Worm (Caenorhabditis elegans): ENCODE results near the gene kin-9.

kin-9 gene

DNA sequence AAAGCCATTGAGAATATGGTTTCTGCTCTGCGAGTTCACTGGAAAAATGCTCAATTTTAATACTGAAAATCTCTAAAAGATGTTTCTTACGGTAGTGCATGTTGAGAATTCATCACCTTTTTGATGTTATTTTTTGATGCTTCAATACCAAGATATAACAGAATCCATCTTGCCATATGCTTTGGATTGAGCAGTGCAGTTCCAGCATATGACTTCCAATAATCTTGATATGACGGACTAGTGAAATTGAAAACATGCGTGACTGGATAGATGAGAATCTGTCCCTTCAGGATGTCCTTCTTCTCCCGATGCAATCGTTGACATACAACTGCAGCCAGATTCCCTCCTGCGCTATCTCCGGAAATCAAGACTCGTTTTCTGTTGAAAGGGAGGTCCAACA is 28.5 kb downstream of the kin-9 start:
- TF ChIP-seq elt-1 (tag; optimal IDR thresholded peaks at IDR 0.05) = no peak
- no peak for TF ChIP-seq ZK546.5 (tag; optimal IDR thresholded peaks at IDR 0.05)
- no peak for TF ChIP-seq R02D3.7 (tag; optimal IDR thresholded peaks at IDR 0.05)
- TF ChIP-seq fkh-10 (GFP tag; optimal IDR thresholded peaks at IDR 0.05) = no peak
- TF ChIP-seq jun-1 (tag; optimal IDR thresholded peaks at IDR 0.05) = no peak
- no peak for TF ChIP-seq elt-2 (tag; optimal IDR thresholded peaks at IDR 0.05)
- no peak for TF ChIP-seq ceh-82 (tag; optimal IDR thresholded peaks at IDR 0.05)
- no peak for TF ChIP-seq tbx-2 (tag; optimal IDR thresholded peaks at IDR 0.05)
- TF ChIP-seq lin-39 (tag; optimal IDR thresholded peaks at IDR 0.05) = no peak
- no peak for TF ChIP-seq fos-1 (tag; optimal IDR thresholded peaks at IDR 0.05)
- TF ChIP-seq unc-62 (GFP tag; optimal IDR thresholded peaks at IDR 0.05) = no peak
- no peak for TF ChIP-seq lsy-12 (tag; optimal IDR thresholded peaks at IDR 0.05)
- TF ChIP-seq ceh-28 (tag; optimal IDR thresholded peaks at IDR 0.05) = no peak
- TF ChIP-seq skn-1 (tag; optimal IDR thresholded peaks at IDR 0.05) = no peak
- TF ChIP-seq fkh-2 (tag; optimal IDR thresholded peaks at IDR 0.05) = no peak
- TF ChIP-seq mml-1 (tag; optimal IDR thresholded peaks at IDR 0.05) = no peak
- no peak for TF ChIP-seq daf-12 (tag; optimal IDR thresholded peaks at IDR 0.05)

ce11 chrX:8463085-8463645 is 30.7 kb downstream of the kin-9 start, which contains the start of gene F16F9.4:
Gene F16F9.4, minus strand, starts transcription at chrX:8463360.
- TF ChIP-seq elt-2 (tag; optimal IDR thresholded peaks at IDR 0.05) = peak; percentile 66
- no peak for TF ChIP-seq snpc-4 (tag; optimal IDR thresholded peaks at IDR 0.05)
- no peak for TF ChIP-seq hmg-11 (tag; optimal IDR thresholded peaks at IDR 0.05)
- TF ChIP-seq nhr-28 (tag; optimal IDR thresholded peaks at IDR 0.05) = no peak
- no peak for TF ChIP-seq pha-4 (tag; optimal IDR thresholded peaks at IDR 0.05)
- TF ChIP-seq fkh-10 (GFP tag; optimal IDR thresholded peaks at IDR 0.05) = no peak
- TF ChIP-seq ztf-4 (tag; optimal IDR thresholded peaks at IDR 0.05) = no peak
- peak; percentile 64 for TF ChIP-seq pqm-1 (tag; optimal IDR thresholded peaks at IDR 0.05)
- TF ChIP-seq mml-1 (tag; optimal IDR thresholded peaks at IDR 0.05) = no peak
- no peak for TF ChIP-seq ZK546.5 (tag; optimal IDR thresholded peaks at IDR 0.05)
- TF ChIP-seq nfya-1 (tag; optimal IDR thresholded peaks at IDR 0.05; ENCODE audit: insufficient read depth) = no peak

ce11 chrX:8463889-8464444 is 31.5 kb downstream of the kin-9 start:
- TF ChIP-seq nhr-23 (tag; optimal IDR thresholded peaks at IDR 0.05) (peak; percentile 12), eor-1 (tag; optimal IDR thresholded peaks at IDR 0.05) (no peak)

DNA sequence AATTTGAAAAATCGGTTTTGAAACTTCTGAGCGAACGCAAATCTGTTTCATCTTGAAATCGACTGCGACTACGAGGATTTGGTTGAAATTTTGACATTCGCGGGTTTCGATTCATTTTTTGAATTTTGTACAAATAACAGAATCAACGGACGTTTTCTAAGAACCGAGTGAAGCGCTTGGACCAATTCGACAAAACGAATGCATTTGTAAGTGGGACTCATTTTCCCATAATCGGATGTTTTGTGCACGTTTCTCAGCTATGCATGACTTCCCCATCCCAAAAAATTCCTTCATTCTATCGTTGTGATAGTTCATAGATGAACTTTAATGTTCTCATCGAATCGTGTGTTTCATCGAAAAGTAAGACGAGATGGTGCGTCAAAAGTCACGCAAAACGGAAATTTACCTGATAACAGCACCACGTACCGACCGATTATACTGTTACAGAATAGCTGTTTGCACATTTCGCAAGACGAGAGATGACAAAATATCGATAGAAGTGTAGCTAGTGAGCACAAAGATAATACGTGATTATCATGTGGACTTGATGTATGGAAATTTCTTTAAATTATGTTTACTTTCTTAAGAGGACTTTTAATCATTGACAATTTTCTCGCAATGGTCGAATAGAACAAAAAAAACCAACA is 37.8 kb downstream of the kin-9 start, which contains the start of gene mec-10:
Gene mec-10 (minus strand): TSS at position 189 of the 647 bp plus-strand sequence.
- TF ChIP-seq pqm-1 (tag; optimal IDR thresholded peaks at IDR 0.05) (peak; percentile 97), sea-2 (GFP tag; optimal IDR thresholded peaks at IDR 0.05) (no peak), pha-4 (tag; optimal IDR thresholded peaks at IDR 0.05) (peak; percentile 35), ceh-28 (tag; optimal IDR thresholded peaks at IDR 0.05) (no peak), egl-5 (tag; optimal IDR thresholded peaks at IDR 0.05) (no peak), elt-2 (tag; optimal IDR thresholded peaks at IDR 0.05) (peak; percentile 91), ceh-9 (tag; optimal IDR thresholded peaks at IDR 0.05) (no peak), ZK546.5 (tag; optimal IDR thresholded peaks at IDR 0.05) (no peak)

ce11 chrX:8473468-8473867 is 41.0 kb downstream of the kin-9 start:
- no peak for TF ChIP-seq ceh-16 (tag; optimal IDR thresholded peaks at IDR 0.05)
- peak; percentile 99 for TF ChIP-seq elt-2 (tag; optimal IDR thresholded peaks at IDR 0.05)
- peak; percentile 98 for TF ChIP-seq pqm-1 (tag; optimal IDR thresholded peaks at IDR 0.05)
- no peak for TF ChIP-seq egl-27 (tag; optimal IDR thresholded peaks at IDR 0.05)
- no peak for TF ChIP-seq mdl-1 (tag; optimal IDR thresholded peaks at IDR 0.05)
- peak; percentile 59 for TF ChIP-seq pha-4 (tag; optimal IDR thresholded peaks at IDR 0.05)
- no peak for TF ChIP-seq lin-15B (tag; optimal IDR thresholded peaks at IDR 0.05)
- TF ChIP-seq sea-2 (GFP tag; optimal IDR thresholded peaks at IDR 0.05) = no peak
- TF ChIP-seq ztf-11 (tag; optimal IDR thresholded peaks at IDR 0.05) = no peak
- TF ChIP-seq nhr-77 (tag; optimal IDR thresholded peaks at IDR 0.05) = peak; percentile 68
- peak; percentile 77 for TF ChIP-seq jun-1 (tag; optimal IDR thresholded peaks at IDR 0.05)
- TF ChIP-seq skn-1 (tag; optimal IDR thresholded peaks at IDR 0.05) = peak; percentile 11
- peak; percentile 56 for TF ChIP-seq ceh-28 (tag; optimal IDR thresholded peaks at IDR 0.05)
- peak; percentile 55 for TF ChIP-seq ama-1 (optimal IDR thresholded peaks at IDR 0.05)

Measured in whole organism, L3 larva.